Worm (Caenorhabditis elegans) whole organism, L4 larva: ENCODE results near the gene srt-59.

ENCODE experiments used
- F10B5.3 ChIP-seq: sonication (generic microtip); optimal IDR thresholded peaks from 2 replicates; lab custom pipeline; 2016; ENCODE audit warnings: mild to moderate bottlenecking, missing genetic modification characterization, missing compliant biosample characterization
- ama-1 ChIP-seq: fragments of 150-350 bp; optimal IDR thresholded peaks from 2 replicates; lab custom pipeline; 2014; ENCODE audit warnings: inconsistent platforms, mixed read lengths
- ceh-44 ChIP-seq: fragments of 200-800 bp; sonication (Bioruptor generic); IDR thresholded peaks from 2 replicates; pipeline ENCODE4 v1.3.6; 2022; ENCODE audit warnings: missing genetic modification reagents, missing genetic modification characterization, missing compliant biosample characterization
- dmd-8 ChIP-seq: fragments of 200-800 bp; sonication (Bioruptor generic); IDR thresholded peaks from 2 replicates; pipeline ENCODE4 v1.3.6; 2022; ENCODE audit warnings: missing genetic modification characterization, missing compliant biosample characterization
- lin-39 ChIP-seq: fragments of 150-350 bp; optimal IDR thresholded peaks from 2 replicates; lab custom pipeline; 2014; ENCODE audit warnings: missing biosample characterization, missing genetic modification reagents, missing genetic modification characterization
- nhr-111 ChIP-seq: fragments of 200-800 bp; sonication (Bioruptor generic); optimal IDR thresholded peaks from 2 replicates; lab custom pipeline; 2018; ENCODE audit warnings: mild to moderate bottlenecking, missing genetic modification characterization, missing compliant biosample characterization
- nhr-25 ChIP-seq: sonication (generic microtip); optimal IDR thresholded peaks from 2 replicates; lab custom pipeline; 2017; ENCODE audit warnings: missing genetic modification characterization, mild to moderate bottlenecking, missing compliant biosample characterization, antibody characterized with exemption, moderate library complexity, borderline replicate concordance; ENCODE audit not compliant: insufficient read depth
- nhr-77 ChIP-seq: fragments of 150-350 bp; optimal IDR thresholded peaks from 2 replicates; lab custom pipeline; 2014; ENCODE audit warnings: missing biosample characterization, missing genetic modification characterization
- pha-4 ChIP-seq, 2 experiments: fragments of 150-350 bp in 1 of 2; fragments of 200-800 bp in 1 of 2; sonication (Bioruptor generic) in 1 of 2; IDR thresholded peaks in 1 of 2; optimal IDR thresholded peaks in 1 of 2; 2 replicates each; pipeline versions ENCODE4 v1.3.6 to Lab custom; 2014 to 2022; ENCODE audit warnings: missing genetic modification characterization in 2 of 2, missing genetic modification reagents in 2 of 2, missing biosample characterization in 1 of 2, missing compliant biosample characterization in 1 of 2
- unc-62 ChIP-seq, 3 experiments: fragments of 150-350 bp in 1 of 3; sonication (generic microtip); optimal IDR thresholded peaks in 2 of 3; peaks in 1 of 3; 1 replicate in 1 of 3; 2 replicates in 2 of 3; lab custom pipeline; 2014 to 2017; ENCODE audit warnings: missing biosample characterization in 3 of 3, missing genetic modification characterization in 3 of 3, missing genetic modification reagents in 3 of 3, missing genotype in 1 of 3
- ztf-11 ChIP-seq: fragments of 150-350 bp; optimal IDR thresholded peaks from 2 replicates; lab custom pipeline; 2014; ENCODE audit warnings: missing biosample characterization, missing genetic modification characterization

- no peak for TF ChIP-seq lin-39 (tag; lab: Kevin White, UChicago)
- no peak for TF ChIP-seq ceh-44 (GFP tag; lab: Robert Waterston, UW)
- TF ChIP-seq nhr-111 (GFP tag; lab: Kevin White, UChicago) = no peak
- TF ChIP-seq nhr-25 (tag; lab: Kevin White, UChicago) = no peak
- TF ChIP-seq nhr-77 (tag; lab: Kevin White, UChicago) = no peak
- no peak for TF ChIP-seq ztf-11 (tag; lab: Kevin White, UChicago)
- TF ChIP-seq ama-1 (lab: Kevin White, UChicago) = no peak
- no peak for TF ChIP-seq dmd-8 (GFP tag; lab: Robert Waterston, UW)
- no peak for TF ChIP-seq pha-4 (GFP tag; IDR thresholded peaks at IDR 0.05; lab: Robert Waterston, UW)
- no peak for TF ChIP-seq pha-4 (tag; optimal IDR thresholded peaks at IDR 0.05; lab: Kevin White, UChicago)
- no peak for TF ChIP-seq unc-62 (GFP tag; optimal IDR thresholded peaks at IDR 0.05 in 1 of 2; lab: Kevin White, UChicago)
- TF ChIP-seq unc-62 (tag; optimal IDR thresholded peaks at IDR 0.05; lab: Kevin White, UChicago) = no peak
- no peak for TF ChIP-seq F10B5.3 (tag; lab: Kevin White, UChicago)
Observed at ce11 chrIV:604817-605216, 3.3 kb upstream of the srt-59 start.
